Worm (Caenorhabditis elegans) whole organism, L1 larva: ENCODE results near the gene T25B9.3.

ENCODE experiments used
- C04F5.9 ChIP-seq: sonication (generic microtip); optimal IDR thresholded peaks from 2 replicates; lab custom pipeline; 2016; ENCODE audit warnings: missing genetic modification characterization, missing compliant biosample characterization
- aha-1 ChIP-seq: fragments of 150-350 bp; optimal IDR thresholded peaks from 2 replicates; lab custom pipeline; 2014; ENCODE audit warnings: missing biosample characterization, missing genetic modification characterization
- ama-1 ChIP-seq: fragments of 150-350 bp; optimal IDR thresholded peaks from 2 replicates; lab custom pipeline; 2014
- blmp-1 ChIP-seq: fragments of 150-350 bp; optimal IDR thresholded peaks from 2 replicates; lab custom pipeline; 2014; ENCODE audit warnings: missing biosample characterization, missing genetic modification characterization
- ceh-8 ChIP-seq: fragments of 200-800 bp; sonication (Bioruptor generic); optimal IDR thresholded peaks from 2 replicates; lab custom pipeline; 2018; ENCODE audit warnings: mild to moderate bottlenecking, missing genetic modification characterization, moderate library complexity, missing compliant biosample characterization
- ceh-88 ChIP-seq: fragments of 200-800 bp; sonication (Bioruptor generic); IDR thresholded peaks from 2 replicates; pipeline ENCODE4 v1.3.6; 2022; ENCODE audit warnings: missing genetic modification characterization, missing compliant biosample characterization
- ceh-90 ChIP-seq: sonication (generic microtip); optimal IDR thresholded peaks from 2 replicates; lab custom pipeline; 2016; ENCODE audit warnings: missing genetic modification characterization, missing compliant biosample characterization
- dpl-1 ChIP-seq, 3 experiments: fragments of 150-350 bp in 2 of 3; sonication (generic microtip) in 1 of 3; optimal IDR thresholded peaks; 2 replicates each; lab custom pipeline; 2014 to 2017; ENCODE audit warnings: missing biosample characterization in 3 of 3, missing genetic modification characterization in 3 of 3, missing genetic modification reagents in 3 of 3
- dsc-1 ChIP-seq: sonication (generic microtip); optimal IDR thresholded peaks from 2 replicates; lab custom pipeline; 2016; ENCODE audit warnings: mild to moderate bottlenecking, missing genetic modification characterization, missing compliant biosample characterization
- efl-1 ChIP-seq, 4 experiments: fragments of 150-350 bp; optimal IDR thresholded peaks in 3 of 4; peaks in 1 of 4; 1 replicate in 1 of 4; 2 replicates in 3 of 4; lab custom pipeline; 2014; ENCODE audit warnings: missing biosample characterization in 2 of 4, missing genetic modification characterization in 2 of 4, missing genetic modification reagents in 2 of 4
- elt-3 ChIP-seq, 6 experiments: fragments of 150-350 bp in 1 of 6; sonication (generic microtip); optimal IDR thresholded peaks; 2 replicates each; lab custom pipeline; 2017 to 2018; ENCODE audit warnings: missing biosample characterization in 6 of 6, missing genetic modification characterization in 6 of 6, inconsistent platforms in 1 of 6
- ets-5 ChIP-seq: fragments of 200-800 bp; sonication (Bioruptor generic); IDR thresholded peaks from 2 replicates; pipeline ENCODE4 v1.3.6; 2022; ENCODE audit warnings: missing genetic modification characterization, missing compliant biosample characterization
- fkh-10 ChIP-seq: sonication (generic microtip); optimal IDR thresholded peaks from 2 replicates; lab custom pipeline; 2017; ENCODE audit warnings: missing biosample characterization, missing genetic modification reagents, missing genetic modification characterization
- fkh-8 ChIP-seq: sonication (generic microtip); optimal IDR thresholded peaks from 2 replicates; lab custom pipeline; 2016; ENCODE audit warnings: mild to moderate bottlenecking, missing genetic modification characterization, missing compliant biosample characterization
- fos-1 ChIP-seq: fragments of 150-350 bp; optimal IDR thresholded peaks from 2 replicates; lab custom pipeline; 2014; ENCODE audit warnings: missing biosample characterization, missing genetic modification characterization
- hlh-17 ChIP-seq: fragments of 200-800 bp; sonication (Bioruptor generic); optimal IDR thresholded peaks from 2 replicates; lab custom pipeline; 2018; ENCODE audit warnings: missing genetic modification characterization, mild to moderate bottlenecking, missing compliant biosample characterization, moderate library complexity, borderline replicate concordance
- hpl-2 ChIP-seq: fragments of 150-350 bp; optimal IDR thresholded peaks from 2 replicates; lab custom pipeline; 2014; ENCODE audit warnings: missing biosample characterization, missing genetic modification reagents, missing genetic modification characterization
- irx-1 ChIP-seq: sonication (generic microtip); optimal IDR thresholded peaks from 2 replicates; lab custom pipeline; 2016; ENCODE audit warnings: missing genetic modification characterization, missing compliant biosample characterization
- lin-35 ChIP-seq, 2 experiments: fragments of 150-350 bp; optimal IDR thresholded peaks; 2 replicates each; lab custom pipeline; 2014; ENCODE audit warnings: missing biosample characterization in 2 of 2, missing genetic modification characterization in 2 of 2, missing genetic modification reagents in 2 of 2
- lin-39 ChIP-seq: fragments of 150-350 bp; optimal IDR thresholded peaks from 2 replicates; lab custom pipeline; 2014; ENCODE audit warnings: missing biosample characterization, missing genetic modification reagents, missing genetic modification characterization
- lir-3 ChIP-seq: sonication (generic microtip); optimal IDR thresholded peaks from 2 replicates; lab custom pipeline; 2016; ENCODE audit warnings: mild to moderate bottlenecking, missing genetic modification characterization, moderate library complexity, missing compliant biosample characterization; ENCODE audit not compliant: poor library complexity
- mab-9 ChIP-seq: fragments of 200-800 bp; sonication (Bioruptor generic); IDR thresholded peaks from 2 replicates; pipeline ENCODE4 v1.3.6; 2022; ENCODE audit warnings: missing genetic modification reagents, missing genetic modification characterization, missing compliant biosample characterization
- mdl-1 ChIP-seq, 2 experiments: fragments of 150-350 bp; optimal IDR thresholded peaks; 2 replicates each; lab custom pipeline; 2014 to 2017; ENCODE audit warnings: missing biosample characterization in 2 of 2, missing genetic modification characterization in 2 of 2, inconsistent platforms in 1 of 2
- mep-1 ChIP-seq: fragments of 150-350 bp; optimal IDR thresholded peaks from 2 replicates; lab custom pipeline; 2014; ENCODE audit warnings: missing biosample characterization, missing genetic modification characterization
- nhr-11 ChIP-seq: fragments of 150-350 bp; optimal IDR thresholded peaks from 2 replicates; lab custom pipeline; 2014; ENCODE audit warnings: missing biosample characterization, missing genetic modification characterization
- nhr-12 ChIP-seq: sonication (generic microtip); optimal IDR thresholded peaks from 2 replicates; lab custom pipeline; 2017; ENCODE audit warnings: missing biosample characterization, missing genetic modification characterization
- nhr-28 ChIP-seq: fragments of 150-350 bp; optimal IDR thresholded peaks from 2 replicates; lab custom pipeline; 2014; ENCODE audit warnings: missing biosample characterization, missing genetic modification characterization
- nhr-76 ChIP-seq: sonication (generic microtip); optimal IDR thresholded peaks from 2 replicates; lab custom pipeline; 2017; ENCODE audit warnings: missing biosample characterization, missing genetic modification characterization
- pax-3 ChIP-seq: fragments of 200-800 bp; sonication (Bioruptor generic); optimal IDR thresholded peaks from 2 replicates; lab custom pipeline; 2018; ENCODE audit warnings: mild to moderate bottlenecking, missing genetic modification characterization, moderate library complexity, missing compliant biosample characterization
- skn-1 ChIP-seq: fragments of 150-350 bp; optimal IDR thresholded peaks from 2 replicates; lab custom pipeline; 2014; ENCODE audit warnings: missing biosample characterization, missing genetic modification characterization
- sptf-1 ChIP-seq: fragments of 150-350 bp; optimal IDR thresholded peaks from 2 replicates; lab custom pipeline; 2014; ENCODE audit warnings: missing biosample characterization, missing genetic modification characterization
- sup-37 ChIP-seq: fragments of 200-800 bp; sonication (Bioruptor generic); optimal IDR thresholded peaks from 2 replicates; lab custom pipeline; 2018; ENCODE audit warnings: mild to moderate bottlenecking, missing genetic modification characterization, missing compliant biosample characterization
- swsn-7 ChIP-seq: sonication (generic microtip); optimal IDR thresholded peaks from 2 replicates; lab custom pipeline; 2016; ENCODE audit warnings: missing genetic modification characterization, missing compliant biosample characterization
- tlp-1 ChIP-seq: fragments of 150-350 bp; optimal IDR thresholded peaks from 2 replicates; lab custom pipeline; 2014; ENCODE audit warnings: missing biosample characterization, missing genetic modification characterization
- unc-62 ChIP-seq: fragments of 150-350 bp; optimal IDR thresholded peaks from 2 replicates; lab custom pipeline; 2014; ENCODE audit warnings: missing biosample characterization, missing genetic modification reagents, missing genetic modification characterization
- unc-86 ChIP-seq: sonication (generic microtip); optimal IDR thresholded peaks from 2 replicates; lab custom pipeline; 2016; ENCODE audit warnings: missing genetic modification characterization, missing compliant biosample characterization
- unc-98 ChIP-seq: fragments of 200-800 bp; sonication (Bioruptor generic); IDR thresholded peaks from 2 replicates; pipeline ENCODE4 v1.3.6; 2022; ENCODE audit warnings: missing genetic modification characterization, missing compliant biosample characterization
- vab-15 ChIP-seq: sonication (generic microtip); optimal IDR thresholded peaks from 2 replicates; lab custom pipeline; 2017; ENCODE audit warnings: missing genotype, mild to moderate bottlenecking, missing genetic modification characterization, missing compliant biosample characterization
- xbp-1 ChIP-seq: sonication (generic microtip); optimal IDR thresholded peaks from 2 replicates; lab custom pipeline; 2016; ENCODE audit warnings: missing genetic modification characterization, missing compliant biosample characterization
- zip-4 ChIP-seq: fragments of 200-800 bp; sonication (Bioruptor generic); optimal IDR thresholded peaks from 2 replicates; lab custom pipeline; 2018; ENCODE audit warnings: mild to moderate bottlenecking, missing genetic modification characterization, moderate library complexity, missing compliant biosample characterization

Gene T25B9.3

DNA sequence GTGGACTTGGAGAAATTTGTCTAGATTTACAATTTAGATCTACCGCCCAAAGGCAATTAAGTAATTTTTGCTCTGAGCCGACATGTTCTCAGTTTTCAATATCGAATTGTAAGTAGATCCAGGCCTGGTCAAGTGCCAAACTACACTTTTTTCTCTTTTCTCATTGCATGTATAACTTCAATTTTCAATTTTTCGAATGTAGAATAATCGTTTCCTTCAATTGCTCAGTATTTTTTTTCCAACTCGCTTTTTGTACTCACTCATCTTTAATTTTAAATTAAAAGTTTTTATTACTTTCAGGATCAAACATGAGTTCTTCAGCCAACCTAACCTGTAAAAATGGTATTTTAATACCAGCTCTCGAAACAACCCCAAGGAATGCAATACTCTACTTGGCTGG, 28.2 kb upstream of the T25B9.3 start, which contains the start of gene ncx-3:
ncx-3 (plus strand) TSS at position 301 of the 400 bp plus-strand sequence.
- TF ChIP-seq fkh-10 (no peak), dpl-1 (GFP tag; optimal IDR thresholded peaks at IDR 0.05; lab: Kevin White, UChicago) (no peak), hlh-17 (GFP tag; lab: Kevin White, UChicago) (no peak), ama-1 (lab: Kevin White, UChicago) (no peak), lin-39 (tag; lab: Kevin White, UChicago) (no peak), elt-3 (tag; optimal IDR thresholded peaks at IDR 0.05; lab: Kevin White, UChicago) (no peak), ceh-90 (tag; lab: Kevin White, UChicago) (no peak), sptf-1 (tag; lab: Kevin White, UChicago) (no peak), blmp-1 (tag; lab: Kevin White, UChicago) (no peak), sup-37 (GFP tag; lab: Kevin White, UChicago) (no peak)

ce11 chrIV:10718075-10718474, 26.5 kb upstream of the T25B9.3 start:
- no peak for TF ChIP-seq swsn-7 (tag; lab: Kevin White, UChicago)
- TF ChIP-seq ama-1 (lab: Kevin White, UChicago), result no peak
- TF ChIP-seq nhr-11, result no peak
- TF ChIP-seq blmp-1 (tag; lab: Kevin White, UChicago), result peak; percentile 51

- TF ChIP-seq pax-3 (peak; percentile 67), zip-4 (no peak), dsc-1 (peak; percentile 84), fkh-8 (tag; lab: Kevin White, UChicago) (peak; percentile 19), vab-15 (tag; lab: Kevin White, UChicago) (no peak), unc-86 (tag; lab: Kevin White, UChicago) (no peak), ceh-90 (tag; lab: Kevin White, UChicago) (no peak)
Measured at ce11 chrIV:10718865-10719264, 25.7 kb upstream of the T25B9.3 start.

DNA sequence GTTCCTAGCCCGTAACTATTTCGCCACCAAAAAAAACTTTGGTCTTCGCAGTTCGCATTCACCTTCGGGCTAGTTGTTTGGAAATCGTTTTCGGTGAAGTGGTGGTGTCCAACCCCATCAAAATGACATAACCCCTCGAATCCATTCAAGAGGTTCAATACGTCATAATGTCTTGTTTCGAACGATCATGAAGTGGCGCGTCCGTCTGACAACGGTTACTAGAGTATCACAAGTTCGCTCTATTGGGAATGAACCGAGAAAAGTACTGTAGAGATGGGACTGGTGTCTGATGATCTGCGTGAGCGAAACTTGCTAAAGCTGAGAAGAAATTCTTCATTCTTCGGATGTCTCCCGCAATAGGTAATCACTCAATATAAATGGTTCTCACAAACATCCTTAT, 16.8 kb upstream of the T25B9.3 start, which contains the start of gene ZC168.2:
ZC168.2 (plus strand) TSS at position 301 of the 400 bp plus-strand sequence.
- TF ChIP-seq efl-1 (optimal IDR thresholded peaks at IDR 0.05; lab: Kevin White, UChicago) (no peak), efl-1 (GFP tag; optimal IDR thresholded peaks at IDR 0.05 in 1 of 2; lab: Kevin White, UChicago) (peak in 1 of 2 experiments; percentile 83), mab-9 (GFP tag; lab: Robert Waterston, UW) (no peak)

ce11 chrIV:10734527-10735436, 9.8 kb upstream of the T25B9.3 start, which contains the start of the genes orc-5 and cyb-1:
Gene orc-5 (minus strand): TSS chrIV:10734588.
Gene cyb-1 (plus strand): TSS chrIV:10735216.
- no peak for TF ChIP-seq tlp-1 (tag; lab: Kevin White, UChicago)
- TF ChIP-seq sptf-1 (tag; lab: Kevin White, UChicago), result no peak
- peak; percentile 65 for TF ChIP-seq irx-1 (tag; lab: Kevin White, UChicago)
- no peak for TF ChIP-seq zip-4
- peak; percentile 86 for TF ChIP-seq xbp-1 (tag; lab: Kevin White, UChicago)
- peak; percentile 34 for TF ChIP-seq fos-1 (tag; lab: Kevin White, UChicago)
- TF ChIP-seq C04F5.9 (tag; lab: Kevin White, UChicago), result peak; percentile 33
- peak; percentile 10 for TF ChIP-seq sup-37 (GFP tag; lab: Kevin White, UChicago)
- TF ChIP-seq ceh-8 (GFP tag; lab: Kevin White, UChicago), result peak; percentile 3
- peak; percentile 97 to 98 (median 97) for TF ChIP-seq dpl-1 (GFP tag; optimal IDR thresholded peaks at IDR 0.05; lab: Kevin White, UChicago)
- peak; percentile 55 for TF ChIP-seq lir-3 (tag; lab: Kevin White, UChicago)
- peak in 4 of 6 experiments; percentile 17 to 81 (median 44) for TF ChIP-seq elt-3 (tag; optimal IDR thresholded peaks at IDR 0.05; lab: Kevin White, UChicago)
- peak in 1 of 2 experiments; percentile 66 for TF ChIP-seq mdl-1 (tag; optimal IDR thresholded peaks at IDR 0.05; lab: Kevin White, UChicago)
- no peak for TF ChIP-seq nhr-12 (tag; lab: Kevin White, UChicago)
- TF ChIP-seq hpl-2 (GFP tag; lab: Kevin White, UChicago), result no peak
- TF ChIP-seq lin-35 (GFP tag; optimal IDR thresholded peaks at IDR 0.05; lab: Kevin White, UChicago), result peak; percentile 97 to 99
- TF ChIP-seq hlh-17 (GFP tag; lab: Kevin White, UChicago), result no peak
- TF ChIP-seq nhr-76 (tag; lab: Kevin White, UChicago), result no peak
- TF ChIP-seq ceh-88 (GFP tag; lab: Robert Waterston, UW), result no peak
- no peak for TF ChIP-seq unc-62
- TF ChIP-seq unc-98, result no peak
- TF ChIP-seq aha-1 (tag; lab: Kevin White, UChicago), result peak; percentile 10
- TF ChIP-seq ets-5 (GFP tag; lab: Robert Waterston, UW), result no peak
- peak; percentile 80 for TF ChIP-seq mep-1 (tag; lab: Kevin White, UChicago)
- peak; percentile 71 for TF ChIP-seq unc-86 (tag; lab: Kevin White, UChicago)
- TF ChIP-seq nhr-28 (tag; lab: Kevin White, UChicago), result no peak
- TF ChIP-seq pax-3, result no peak
- peak; percentile 83 for TF ChIP-seq skn-1 (tag; lab: Kevin White, UChicago)
- no peak for TF ChIP-seq ama-1 (lab: Kevin White, UChicago)
